Fruit fly (Drosophila melanogaster) whole organism, prepupa: ENCODE results near the gene Cht7.

Experiments
- Blimp-1 ChIP-seq: fragments of 200-800 bp; sonication (Bioruptor generic); optimal IDR thresholded peaks from 3 replicates; lab custom pipeline; 2017; ENCODE audit warnings: missing biosample characterization, missing genetic modification characterization, mild to moderate bottlenecking, moderate library complexity, missing genetic modification reagents
- CG10669 ChIP-seq: fragments of 200-800 bp; sonication (Bioruptor generic); optimal IDR thresholded peaks from 3 replicates; lab custom pipeline; 2018; ENCODE audit warnings: missing biosample characterization, mild to moderate bottlenecking, missing genetic modification characterization, moderate library complexity
- CG11294 ChIP-seq: fragments of 200-800 bp; sonication (Bioruptor generic); IDR thresholded peaks from 2 replicates; pipeline ENCODE4 v1.3.6; 2022; ENCODE audit warnings: missing biosample characterization, missing genetic modification characterization
- CG11762 ChIP-seq: fragments of 200-800 bp; sonication (Bioruptor generic); optimal IDR thresholded peaks from 3 replicates; lab custom pipeline; 2016; ENCODE audit warnings: missing biosample characterization, missing genetic modification characterization; ENCODE audit not compliant: insufficient read depth
- CG11902 ChIP-seq: fragments of 200-800 bp; sonication (Bioruptor generic); optimal IDR thresholded peaks from 3 replicates; lab custom pipeline; 2016; ENCODE audit warnings: missing biosample characterization, missing genetic modification characterization
- CG1621 ChIP-seq: fragments of 200-800 bp; sonication (Bioruptor generic); optimal IDR thresholded peaks from 3 replicates; lab custom pipeline; 2018; ENCODE audit warnings: missing biosample characterization, mild to moderate bottlenecking, missing genetic modification characterization
- CG16779 ChIP-seq: fragments of 200-800 bp; sonication (Bioruptor generic); optimal IDR thresholded peaks from 3 replicates; lab custom pipeline; 2017; ENCODE audit warnings: missing biosample characterization, mild to moderate bottlenecking, missing genetic modification characterization
- CG3032 ChIP-seq: fragments of 200-800 bp; optimal IDR thresholded peaks from 2 replicates; lab custom pipeline; 2019; ENCODE audit warnings: missing biosample characterization, mild to moderate bottlenecking, missing genetic modification characterization, moderate library complexity
- CG31627 ChIP-seq: fragments of 200-800 bp; sonication (Bioruptor generic); optimal IDR thresholded peaks from 3 replicates; lab custom pipeline; 2016; ENCODE audit warnings: missing biosample characterization, missing genetic modification characterization
- CG32006 ChIP-seq: fragments of 200-800 bp; sonication (Bioruptor generic); optimal IDR thresholded peaks from 3 replicates; lab custom pipeline; 2017; ENCODE audit warnings: missing biosample characterization, mild to moderate bottlenecking, missing genetic modification characterization
- CG34406 ChIP-seq: fragments of 200-800 bp; sonication (Bioruptor generic); optimal IDR thresholded peaks from 3 replicates; lab custom pipeline; 2016; ENCODE audit warnings: missing biosample characterization, missing genetic modification characterization
- CG3919 ChIP-seq: fragments of 200-800 bp; sonication (Bioruptor generic); optimal IDR thresholded peaks from 3 replicates; lab custom pipeline; 2016; ENCODE audit warnings: missing biosample characterization, missing genetic modification characterization
- CG6163 ChIP-seq: fragments of 200-800 bp; sonication (Bioruptor generic); IDR thresholded peaks from 3 replicates; pipeline ENCODE4 v1.3.6; 2022; ENCODE audit warnings: missing biosample characterization, missing genetic modification characterization
- CG6276 ChIP-seq: fragments of 200-800 bp; sonication (Bioruptor generic); optimal IDR thresholded peaks from 2 replicates; lab custom pipeline; 2017; ENCODE audit warnings: missing biosample characterization, mild to moderate bottlenecking, missing genetic modification characterization
- CG6792 ChIP-seq: fragments of 200-800 bp; sonication (Bioruptor generic); optimal IDR thresholded peaks from 3 replicates; lab custom pipeline; 2016; ENCODE audit warnings: missing biosample characterization, missing genetic modification characterization
- CG6808 ChIP-seq: fragments of 200-800 bp; sonication (Bioruptor generic); optimal IDR thresholded peaks from 3 replicates; lab custom pipeline; 2017; ENCODE audit warnings: missing biosample characterization, missing genetic modification characterization, mild to moderate bottlenecking, moderate library complexity, missing genetic modification reagents
- CG6854 ChIP-seq: fragments of 200-800 bp; sonication (Bioruptor generic); optimal IDR thresholded peaks from 2 replicates; lab custom pipeline; 2017; ENCODE audit warnings: missing biosample characterization, mild to moderate bottlenecking, missing genetic modification characterization
- CG7368 ChIP-seq: fragments of 200-800 bp; sonication (Bioruptor generic); optimal IDR thresholded peaks from 3 replicates; lab custom pipeline; 2016; ENCODE audit warnings: missing biosample characterization, missing genetic modification characterization
- CG8119 ChIP-seq: fragments of 200-800 bp; sonication (Bioruptor generic); IDR thresholded peaks from 3 replicates; pipeline ENCODE4 v1.3.6; 2022; ENCODE audit warnings: missing biosample characterization, missing genetic modification characterization
- CG8319 ChIP-seq: fragments of 200-800 bp; sonication (Bioruptor generic); optimal IDR thresholded peaks from 3 replicates; lab custom pipeline; 2016; ENCODE audit warnings: missing biosample characterization, missing genetic modification characterization
- CG8632 ChIP-seq: fragments of 200-800 bp; sonication (Bioruptor generic); optimal IDR thresholded peaks from 3 replicates; lab custom pipeline; 2016; ENCODE audit warnings: missing biosample characterization, missing genetic modification characterization
- Eip75B ChIP-seq: fragments of 200-800 bp; sonication (Bioruptor generic); optimal IDR thresholded peaks from 3 replicates; lab custom pipeline; 2016; ENCODE audit warnings: missing biosample characterization, missing genetic modification characterization
- Eip78C ChIP-seq: fragments of 200-800 bp; sonication (Bioruptor generic); peaks from one replicate; lab custom pipeline; 2016; ENCODE audit warnings: missing biosample characterization, missing genetic modification characterization
- Eip93F ChIP-seq: fragments of 200-800 bp; sonication (Bioruptor generic); optimal IDR thresholded peaks from 2 replicates; lab custom pipeline; 2016; ENCODE audit warnings: missing biosample characterization, mild to moderate bottlenecking, missing genetic modification characterization
- Ets21C ChIP-seq: fragments of 200-800 bp; sonication (Bioruptor generic); optimal IDR thresholded peaks from 3 replicates; lab custom pipeline; 2016; ENCODE audit warnings: missing biosample characterization, missing genetic modification characterization
- Ets96B ChIP-seq: fragments of 200-800 bp; optimal IDR thresholded peaks from 2 replicates; lab custom pipeline; 2019; ENCODE audit warnings: missing biosample characterization, mild to moderate bottlenecking, missing genetic modification characterization, moderate library complexity
- Gug ChIP-seq: fragments of 200-800 bp; sonication (Bioruptor generic); IDR thresholded peaks from 2 replicates; pipeline ENCODE4 v1.3.6; 2022; ENCODE audit warnings: missing biosample characterization, missing genetic modification characterization
- Hr38 ChIP-seq: sonication (Bioruptor generic); optimal IDR thresholded peaks from 2 replicates; lab custom pipeline; 2016; ENCODE audit warnings: missing biosample characterization, missing genetic modification characterization
- Hr39 ChIP-seq: fragments of 200-800 bp; sonication (Bioruptor generic); optimal IDR thresholded peaks from 2 replicates; lab custom pipeline; 2016; ENCODE audit warnings: missing biosample characterization, missing genetic modification characterization
- Hr4 ChIP-seq: fragments of 200-800 bp; sonication (Bioruptor generic); optimal IDR thresholded peaks from 3 replicates; lab custom pipeline; 2016; ENCODE audit warnings: missing biosample characterization, missing genetic modification characterization
- Lpt ChIP-seq: fragments of 200-800 bp; sonication (Bioruptor generic); optimal IDR thresholded peaks from 3 replicates; lab custom pipeline; 2016; ENCODE audit warnings: missing biosample characterization, missing genetic modification characterization
- Met ChIP-seq: fragments of 200-800 bp; sonication (Bioruptor generic); optimal IDR thresholded peaks from 3 replicates; lab custom pipeline; 2016; ENCODE audit warnings: missing biosample characterization, missing genetic modification characterization
- OdsH ChIP-seq: fragments of 200-800 bp; sonication (Bioruptor generic); optimal IDR thresholded peaks from 3 replicates; lab custom pipeline; 2016; ENCODE audit warnings: missing biosample characterization, missing genetic modification characterization
- Smox ChIP-seq: fragments of 200-800 bp; sonication (Bioruptor generic); optimal IDR thresholded peaks from 3 replicates; lab custom pipeline; 2016; ENCODE audit warnings: missing biosample characterization, missing genetic modification characterization
- Sox102F ChIP-seq: fragments of 200-800 bp; sonication (Bioruptor generic); optimal IDR thresholded peaks from 2 replicates; lab custom pipeline; 2016; ENCODE audit warnings: missing biosample characterization, mild to moderate bottlenecking, missing genetic modification characterization
- Sox14 ChIP-seq: fragments of 200-800 bp; sonication (Bioruptor generic); optimal IDR thresholded peaks from 3 replicates; lab custom pipeline; 2016; ENCODE audit warnings: missing biosample characterization, missing genetic modification characterization
- Sox15 ChIP-seq: fragments of 200-800 bp; sonication (Bioruptor generic); optimal IDR thresholded peaks from 3 replicates; lab custom pipeline; 2016; ENCODE audit warnings: missing biosample characterization, missing genetic modification characterization
- acj6 ChIP-seq: fragments of 200-800 bp; sonication (Bioruptor generic); optimal IDR thresholded peaks from 3 replicates; lab custom pipeline; 2016; ENCODE audit warnings: missing biosample characterization, missing genetic modification characterization
- cyc ChIP-seq: fragments of 200-800 bp; sonication (Bioruptor generic); optimal IDR thresholded peaks from 3 replicates; lab custom pipeline; 2016; ENCODE audit warnings: missing biosample characterization, missing genetic modification characterization
- dac ChIP-seq: fragments of 200-800 bp; sonication (Bioruptor generic); optimal IDR thresholded peaks from 2 replicates; lab custom pipeline; 2017; ENCODE audit warnings: missing biosample characterization, mild to moderate bottlenecking, missing genetic modification characterization
- dsx ChIP-seq: fragments of 200-800 bp; optimal IDR thresholded peaks from 3 replicates; lab custom pipeline; 2019; ENCODE audit warnings: missing biosample characterization, mild to moderate bottlenecking, missing genetic modification characterization, moderate library complexity; ENCODE audit not compliant: poor library complexity, severe bottlenecking
- eg ChIP-seq: fragments of 200-800 bp; sonication (Bioruptor generic); IDR thresholded peaks from 3 replicates; pipeline ENCODE4 v1.3.6; 2022; ENCODE audit warnings: missing biosample characterization, missing genetic modification characterization
- esn ChIP-seq: fragments of 200-800 bp; sonication (Bioruptor generic); optimal IDR thresholded peaks from 2 replicates; lab custom pipeline; 2016; ENCODE audit warnings: missing biosample characterization, mild to moderate bottlenecking, missing genetic modification characterization, moderate library complexity
- fd59A ChIP-seq: fragments of 200-800 bp; sonication (Bioruptor generic); optimal IDR thresholded peaks from 2 replicates; lab custom pipeline; 2017; ENCODE audit warnings: missing biosample characterization, mild to moderate bottlenecking, missing genetic modification characterization, missing genetic modification reagents
- fd85E ChIP-seq: fragments of 200-800 bp; sonication (Bioruptor generic); optimal IDR thresholded peaks from 3 replicates; lab custom pipeline; 2016; ENCODE audit warnings: missing biosample characterization, missing genetic modification characterization
- lz ChIP-seq: fragments of 200-800 bp; sonication (Bioruptor generic); optimal IDR thresholded peaks from 3 replicates; lab custom pipeline; 2016; ENCODE audit warnings: missing biosample characterization, missing genetic modification characterization
- net ChIP-seq: fragments of 200-800 bp; sonication (Bioruptor generic); optimal IDR thresholded peaks from 3 replicates; lab custom pipeline; 2016; ENCODE audit warnings: missing biosample characterization, missing genetic modification characterization
- pdm3 ChIP-seq: fragments of 200-800 bp; sonication (Bioruptor generic); optimal IDR thresholded peaks from 3 replicates; lab custom pipeline; 2016; ENCODE audit warnings: missing biosample characterization, missing genetic modification characterization
- salr ChIP-seq, 2 experiments: fragments of 200-800 bp; sonication (Bioruptor generic); optimal IDR thresholded peaks; 3 replicates each; lab custom pipeline; 2016 to 2018; ENCODE audit warnings: missing biosample characterization in 2 of 2, missing genetic modification characterization in 2 of 2, mild to moderate bottlenecking in 1 of 2
- spab ChIP-seq: fragments of 200-800 bp; sonication (Bioruptor generic); optimal IDR thresholded peaks from 2 replicates; lab custom pipeline; 2017; ENCODE audit warnings: missing biosample characterization, mild to moderate bottlenecking, missing genetic modification characterization, missing genetic modification reagents
- ss ChIP-seq, 2 experiments: fragments of 200-800 bp; sonication (Bioruptor generic); optimal IDR thresholded peaks; 2 replicates in 1 of 2; 3 replicates in 1 of 2; lab custom pipeline; 2017 to 2018; ENCODE audit warnings: mild to moderate bottlenecking in 2 of 2, missing biosample characterization in 2 of 2, missing genetic modification characterization in 2 of 2, moderate library complexity in 1 of 2
- svp ChIP-seq: fragments of 200-800 bp; sonication (Bioruptor generic); peaks from one replicate; lab custom pipeline; 2016; ENCODE audit warnings: missing biosample characterization, missing genetic modification characterization
- vri ChIP-seq: fragments of 200-800 bp; sonication (Bioruptor generic); optimal IDR thresholded peaks from 3 replicates; lab custom pipeline; 2016; ENCODE audit warnings: missing biosample characterization, mild to moderate bottlenecking, missing genetic modification characterization

Gene Cht7

dm6 chr3L:3127544-3127943, 20.8 kb upstream of the Cht7 start, which contains the start of gene promL:
Gene promL (minus strand): TSS chr3L:3127724.
- TF ChIP-seq Gug (GFP tag; lab: Robert Waterston, UW) (no peak), dac (peak; percentile 0), eg (GFP tag; lab: Robert Waterston, UW) (peak; percentile 62; the same call in 2 of the 3 replicates), Met (GFP tag; lab: Kevin White, UChicago) (peak; percentile 54), Eip78C (GFP tag; lab: Kevin White, UChicago) (peak; percentile 87), CG3919 (GFP tag; lab: Kevin White, UChicago) (peak; percentile 38), esn (GFP tag; lab: Kevin White, UChicago) (peak; percentile 65), Eip93F (GFP tag; lab: Kevin White, UChicago) (no peak), CG11902 (no peak), dsx (GFP tag; lab: Kevin White, UChicago) (peak; percentile 72), CG31627 (peak; percentile 27), CG32006 (no peak), CG16779 (peak; percentile 29), CG11294 (GFP tag; lab: Robert Waterston, UW) (no peak), CG8319 (GFP tag; lab: Kevin White, UChicago) (no peak), Hr39 (peak; percentile 16), spab (GFP tag; lab: Kevin White, UChicago) (no peak), CG6163 (GFP tag; lab: Robert Waterston, UW) (peak; percentile 74), salr (GFP tag; optimal IDR thresholded peaks at IDR 0.05; lab: Kevin White, UChicago) (peak in 1 of 2 experiments; percentile 8), CG34406 (no peak), Lpt (no peak), acj6 (GFP tag; lab: Kevin White, UChicago) (no peak), Sox14 (peak; percentile 78), CG6276 (no peak), CG3032 (tag; lab: Kevin White, UChicago) (peak; percentile 21), CG7368 (GFP tag; lab: Kevin White, UChicago) (no peak), Blimp-1 (GFP tag; lab: Kevin White, UChicago) (no peak), Ets21C (peak; percentile 19), Smox (GFP tag; lab: Kevin White, UChicago) (no peak), CG6854 (GFP tag; lab: Kevin White, UChicago) (peak; percentile 54), CG11762 (GFP tag; lab: Kevin White, UChicago) (no peak), Sox15 (GFP tag; lab: Kevin White, UChicago) (no peak), svp (GFP tag; lab: Kevin White, UChicago) (no peak), CG6792 (GFP tag; lab: Kevin White, UChicago) (no peak), Eip75B (peak; percentile 64), CG6808 (peak; percentile 6), cyc (GFP tag; lab: Kevin White, UChicago) (peak; percentile 32), CG10669 (peak; percentile 6), OdsH (GFP tag; lab: Kevin White, UChicago) (no peak), Hr4 (no peak), fd59A (no peak), Ets96B (tag; lab: Kevin White, UChicago) (no peak), fd85E (GFP tag; lab: Kevin White, UChicago) (no peak), net (GFP tag; lab: Kevin White, UChicago) (peak; percentile 39), ss (GFP tag; optimal IDR thresholded peaks at IDR 0.05; lab: Kevin White, UChicago) (peak; percentile 44 to 49), lz (GFP tag; lab: Kevin White, UChicago) (peak; percentile 56), pdm3 (GFP tag; lab: Kevin White, UChicago) (no peak), CG8632 (GFP tag; lab: Kevin White, UChicago) (peak; percentile 19), CG8119 (GFP tag; lab: Robert Waterston, UW) (0 out of 3 replicates have a peak, but pooled peaks have one; percentile 13), Hr38 (GFP tag; lab: Kevin White, UChicago) (no peak), CG1621 (tag; lab: Kevin White, UChicago) (peak; percentile 88), vri (GFP tag; lab: Kevin White, UChicago) (peak; percentile 30), Sox102F (GFP tag; lab: Kevin White, UChicago) (peak; percentile 53)
